Worm (Caenorhabditis elegans) whole organism, young adult: ENCODE data around the gene F01G10.10.

Experiments
- ceh-40 ChIP-seq: fragments of 200-800 bp; sonication (Bioruptor generic); IDR thresholded peaks from 2 replicates; pipeline ENCODE4 v1.3.6; 2022; ENCODE audit warnings: missing genetic modification characterization, missing compliant biosample characterization
- lin-35 ChIP-seq, 3 experiments: fragments of 150-350 bp in 2 of 3; sonication (generic microtip) in 1 of 3; optimal IDR thresholded peaks; 2 replicates each; lab custom pipeline; 2014 to 2018; ENCODE audit warnings: missing biosample characterization in 3 of 3, missing genetic modification characterization in 3 of 3, missing genetic modification reagents in 3 of 3
- snpc-4 ChIP-seq, 5 experiments: fragments of 150-350 bp in 1 of 5; sonication (generic microtip) in 4 of 5; optimal IDR thresholded peaks; 2 replicates each; lab custom pipeline; 2014 to 2018; ENCODE audit warnings: missing genetic modification characterization in 5 of 5, missing biosample characterization in 3 of 5, antibody characterized with exemption in 2 of 5, mild to moderate bottlenecking in 2 of 5, missing compliant biosample characterization in 2 of 5, missing genotype in 2 of 5, moderate library complexity in 2 of 5, missing genetic modification reagents in 1 of 5

DNA sequence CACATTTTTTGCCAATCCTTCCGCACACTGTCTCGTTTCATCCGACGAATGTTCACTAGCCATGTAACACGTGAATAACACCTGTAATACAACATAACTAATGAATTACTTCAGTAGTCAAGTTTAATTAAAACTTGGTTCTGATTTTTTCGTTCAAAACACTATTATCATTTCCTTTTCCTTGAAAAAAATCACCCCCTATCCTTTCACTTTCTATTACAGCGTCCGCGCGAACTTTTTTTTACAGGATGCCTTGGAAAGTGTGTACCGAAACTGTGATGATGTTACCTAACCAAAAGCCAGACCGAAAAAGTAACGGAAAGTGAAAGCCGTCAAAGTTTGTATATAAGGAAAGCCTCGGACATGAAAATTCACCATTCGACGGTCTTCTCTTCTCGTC, 29.9 kb upstream of the F01G10.10 start, which contains the start of gene col-124:
- TF ChIP-seq lin-35 (GFP tag; optimal IDR thresholded peaks at IDR 0.05; lab: Kevin White, UChicago) (no peak), ceh-40 (no peak), snpc-4 (GFP tag; optimal IDR thresholded peaks at IDR 0.05; lab: Kevin White, UChicago) (no peak), snpc-4 (tag; optimal IDR thresholded peaks at IDR 0.05; lab: Kevin White, UChicago) (no peak)
